Worm (Caenorhabditis elegans) whole organism, L3 larva: ENCODE measurements around the gene R04E5.9.

ENCODE experiments used
- ZK546.5 ChIP-seq: sonication (generic microtip); optimal IDR thresholded peaks from 2 replicates; lab custom pipeline; 2017; ENCODE audit warnings: missing biosample characterization, missing genetic modification characterization
- aly-2 ChIP-seq: fragments of 150-350 bp; optimal IDR thresholded peaks from 2 replicates; lab custom pipeline; 2014; ENCODE audit warnings: missing biosample characterization, missing genetic modification characterization
- ama-1 ChIP-seq: fragments of 150-350 bp; optimal IDR thresholded peaks from 2 replicates; lab custom pipeline; 2018
- ceh-16 ChIP-seq: sonication (generic microtip); optimal IDR thresholded peaks from 2 replicates; lab custom pipeline; 2017; ENCODE audit warnings: missing biosample characterization, missing genetic modification characterization
- ceh-9 ChIP-seq: sonication (generic microtip); optimal IDR thresholded peaks from 2 replicates; lab custom pipeline; 2018; ENCODE audit warnings: missing biosample characterization, missing genetic modification characterization
- daf-12 ChIP-seq: fragments of 150-350 bp; optimal IDR thresholded peaks from 2 replicates; lab custom pipeline; 2014; ENCODE audit warnings: missing biosample characterization, missing genetic modification reagents, missing genetic modification characterization
- egl-27 ChIP-seq: sonication (generic microtip); optimal IDR thresholded peaks from 4 replicates; lab custom pipeline; 2017; ENCODE audit warnings: missing biosample characterization, missing genetic modification reagents, missing genetic modification characterization
- egl-5 ChIP-seq: fragments of 150-350 bp; optimal IDR thresholded peaks from 2 replicates; lab custom pipeline; 2017; ENCODE audit warnings: missing biosample characterization, missing genetic modification reagents, missing genetic modification characterization, inconsistent platforms
- elt-1 ChIP-seq: fragments of 150-350 bp; optimal IDR thresholded peaks from 2 replicates; lab custom pipeline; 2014; ENCODE audit warnings: missing biosample characterization, missing genetic modification characterization
- elt-2 ChIP-seq: sonication (generic microtip); optimal IDR thresholded peaks from 2 replicates; lab custom pipeline; 2016; ENCODE audit warnings: missing genetic modification reagents, mild to moderate bottlenecking, missing genetic modification characterization, missing compliant biosample characterization
- elt-3 ChIP-seq, 3 experiments: fragments of 150-350 bp in 1 of 3; sonication (generic microtip) in 2 of 3; optimal IDR thresholded peaks; 2 replicates in 2 of 3; 4 replicates in 1 of 3; lab custom pipeline; 2014 to 2017; ENCODE audit warnings: missing biosample characterization in 3 of 3, missing genetic modification characterization in 3 of 3
- eor-1 ChIP-seq, 2 experiments: fragments of 150-350 bp; optimal IDR thresholded peaks; 2 replicates each; lab custom pipeline; 2014 to 2018; ENCODE audit warnings: missing biosample characterization in 2 of 2, missing genetic modification characterization in 2 of 2
- fkh-10 ChIP-seq: sonication (generic microtip); optimal IDR thresholded peaks from 2 replicates; lab custom pipeline; 2017; ENCODE audit warnings: missing biosample characterization, missing genetic modification reagents, missing genetic modification characterization
- fkh-2 ChIP-seq: fragments of 150-350 bp; optimal IDR thresholded peaks from 2 replicates; lab custom pipeline; 2014; ENCODE audit warnings: missing biosample characterization, missing genetic modification reagents, missing genetic modification characterization
- fos-1 ChIP-seq: fragments of 150-350 bp; optimal IDR thresholded peaks from 2 replicates; lab custom pipeline; 2014; ENCODE audit warnings: missing biosample characterization, missing genetic modification characterization
- jun-1 ChIP-seq: fragments of 150-350 bp; optimal IDR thresholded peaks from 2 replicates; lab custom pipeline; 2014; ENCODE audit warnings: missing biosample characterization, missing genetic modification reagents, missing genetic modification characterization
- lin-15B ChIP-seq: fragments of 150-350 bp; optimal IDR thresholded peaks from 2 replicates; lab custom pipeline; 2014; ENCODE audit warnings: missing biosample characterization, missing genetic modification characterization
- lin-39 ChIP-seq: fragments of 150-350 bp; optimal IDR thresholded peaks from 2 replicates; lab custom pipeline; 2018; ENCODE audit warnings: missing biosample characterization, missing genetic modification reagents, missing genetic modification characterization
- mdl-1 ChIP-seq: fragments of 150-350 bp; optimal IDR thresholded peaks from 2 replicates; lab custom pipeline; 2014; ENCODE audit warnings: missing biosample characterization, missing genetic modification characterization
- mml-1 ChIP-seq: fragments of 150-350 bp; sonication (generic microtip); optimal IDR thresholded peaks from 3 replicates; lab custom pipeline; 2014; ENCODE audit warnings: missing biosample characterization, missing genetic modification characterization
- nfya-1 ChIP-seq: sonication (generic microtip); optimal IDR thresholded peaks from 2 replicates; lab custom pipeline; 2017; ENCODE audit warnings: missing genetic modification characterization, mild to moderate bottlenecking, missing compliant biosample characterization, antibody characterized with exemption, moderate library complexity; ENCODE audit not compliant: insufficient read depth
- nhr-11 ChIP-seq: fragments of 150-350 bp; optimal IDR thresholded peaks from 2 replicates; lab custom pipeline; 2014; ENCODE audit warnings: missing biosample characterization, missing genetic modification characterization
- nhr-23 ChIP-seq: fragments of 150-350 bp; optimal IDR thresholded peaks from 2 replicates; lab custom pipeline; 2014; ENCODE audit warnings: missing biosample characterization, missing genetic modification reagents, missing genetic modification characterization
- nhr-237 ChIP-seq: fragments of 150-350 bp; optimal IDR thresholded peaks from 2 replicates; lab custom pipeline; 2014; ENCODE audit warnings: missing biosample characterization, missing genetic modification characterization
- nhr-25 ChIP-seq: sonication (generic microtip); optimal IDR thresholded peaks from 2 replicates; lab custom pipeline; 2017; ENCODE audit warnings: missing biosample characterization, missing genetic modification characterization
- nhr-28 ChIP-seq: fragments of 150-350 bp; optimal IDR thresholded peaks from 2 replicates; lab custom pipeline; 2014; ENCODE audit warnings: missing biosample characterization, missing genetic modification characterization
- nhr-43 ChIP-seq: sonication (generic microtip); optimal IDR thresholded peaks from 2 replicates; lab custom pipeline; 2016; ENCODE audit warnings: mild to moderate bottlenecking, missing genetic modification characterization, missing compliant biosample characterization; ENCODE audit not compliant: poor library complexity, severe bottlenecking
- nhr-67 ChIP-seq: fragments of 150-350 bp; optimal IDR thresholded peaks from 2 replicates; lab custom pipeline; 2014; ENCODE audit warnings: missing biosample characterization, missing genetic modification characterization
- nhr-76 ChIP-seq: fragments of 150-350 bp; sonication (generic microtip); optimal IDR thresholded peaks from 5 replicates; lab custom pipeline; 2014; ENCODE audit warnings: missing biosample characterization, missing genetic modification characterization
- pha-4 ChIP-seq: fragments of 150-350 bp; optimal IDR thresholded peaks from 2 replicates; lab custom pipeline; 2014; ENCODE audit warnings: missing biosample characterization, missing genetic modification reagents, missing genetic modification characterization
- pqm-1 ChIP-seq: fragments of 150-350 bp; optimal IDR thresholded peaks from 2 replicates; lab custom pipeline; 2017; ENCODE audit warnings: missing biosample characterization, missing genetic modification characterization, inconsistent platforms
- sea-2 ChIP-seq: fragments of 150-350 bp; sonication (generic microtip); optimal IDR thresholded peaks from 4 replicates; lab custom pipeline; 2014; ENCODE audit warnings: missing biosample characterization, missing genetic modification reagents, missing genetic modification characterization
- skn-1 ChIP-seq: fragments of 150-350 bp; optimal IDR thresholded peaks from 2 replicates; lab custom pipeline; 2014; ENCODE audit warnings: missing biosample characterization, missing genetic modification characterization
- snpc-4 ChIP-seq: fragments of 150-350 bp; optimal IDR thresholded peaks from 2 replicates; lab custom pipeline; 2014; ENCODE audit warnings: missing biosample characterization, missing genetic modification characterization
- unc-39 ChIP-seq: sonication (generic microtip); optimal IDR thresholded peaks from 4 replicates; lab custom pipeline; 2017; ENCODE audit warnings: missing biosample characterization, missing genetic modification characterization
- unc-62 ChIP-seq: fragments of 150-350 bp; sonication (generic microtip); optimal IDR thresholded peaks from 4 replicates; lab custom pipeline; 2014; ENCODE audit warnings: missing biosample characterization, missing genetic modification reagents, missing genetic modification characterization
- zag-1 ChIP-seq: fragments of 150-350 bp; optimal IDR thresholded peaks from 2 replicates; lab custom pipeline; 2014; ENCODE audit warnings: missing biosample characterization, missing genetic modification characterization
- ztf-4 ChIP-seq: fragments of 150-350 bp; optimal IDR thresholded peaks from 2 replicates; lab custom pipeline; 2014; ENCODE audit warnings: missing biosample characterization, missing genetic modification characterization

Gene R04E5.9

ce11 chrX:8790093-8790492 is 20.8 kb downstream of the R04E5.9 start:
- TF ChIP-seq nfya-1 (tag; lab: Kevin White, UChicago) (no peak), nhr-28 (tag; lab: Kevin White, UChicago) (no peak), pha-4 (no peak), snpc-4 (tag; lab: Kevin White, UChicago) (no peak), sea-2 (GFP tag; lab: Kevin White, UChicago) (no peak), nhr-23 (tag; lab: Kevin White, UChicago) (no peak), daf-12 (tag; lab: Kevin White, UChicago) (no peak), nhr-11 (tag; lab: Kevin White, UChicago) (no peak), elt-3 (tag; optimal IDR thresholded peaks at IDR 0.05; lab: Kevin White, UChicago) (no peak), lin-15B (tag; lab: Kevin White, UChicago) (no peak), fos-1 (tag; lab: Kevin White, UChicago) (no peak), mml-1 (no peak), egl-5 (no peak), pqm-1 (no peak), nhr-237 (tag; lab: Kevin White, UChicago) (no peak), zag-1 (tag; lab: Kevin White, UChicago) (no peak), nhr-43 (tag; lab: Kevin White, UChicago) (no peak)

- TF ChIP-seq nfya-1 (tag; lab: Kevin White, UChicago) (peak; percentile 35), nhr-25 (tag; lab: Kevin White, UChicago) (no peak), ceh-9 (tag; lab: Kevin White, UChicago) (no peak), nhr-43 (tag; lab: Kevin White, UChicago) (no peak), egl-5 (peak; percentile 16), nhr-237 (tag; lab: Kevin White, UChicago) (no peak)
- TF ChIP-seq, all 47 proteins: peak for 2
Observed at ce11 chrX:8789014-8789506, 21.9 kb downstream of the R04E5.9 start, which contains the start of gene unc-27. Gene unc-27 (plus strand): TSS chrX:8789456.

- TF ChIP-seq egl-27 (tag; lab: Kevin White, UChicago) (no peak), mdl-1 (tag; lab: Kevin White, UChicago) (no peak), pqm-1 (no peak), unc-39 (no peak), ztf-4 (tag; lab: Kevin White, UChicago) (no peak), zag-1 (tag; lab: Kevin White, UChicago) (no peak), elt-2 (tag; lab: Kevin White, UChicago) (peak; percentile 14), ZK546.5 (no peak), nfya-1 (tag; lab: Kevin White, UChicago) (peak; percentile 22), snpc-4 (tag; lab: Kevin White, UChicago) (no peak), nhr-25 (tag; lab: Kevin White, UChicago) (no peak), ceh-16 (tag; lab: Kevin White, UChicago) (no peak), aly-2 (tag; lab: Kevin White, UChicago) (no peak), nhr-11 (tag; lab: Kevin White, UChicago) (no peak)
Observed at ce11 chrX:8787689-8788222, 23.2 kb downstream of the R04E5.9 start.

- TF ChIP-seq ceh-16 (tag; lab: Kevin White, UChicago) (no peak), fos-1 (tag; lab: Kevin White, UChicago) (no peak), skn-1 (no peak), elt-3 (tag; optimal IDR thresholded peaks at IDR 0.05; lab: Kevin White, UChicago) (no peak), nhr-76 (tag; lab: Kevin White, UChicago) (no peak), nhr-67 (tag; lab: Kevin White, UChicago) (no peak), egl-5 (peak; percentile 13), nhr-11 (tag; lab: Kevin White, UChicago) (no peak), nfya-1 (tag; lab: Kevin White, UChicago) (peak; percentile 3), unc-62 (GFP tag; lab: Kevin White, UChicago) (no peak)
Observed at ce11 chrX:8786687-8787086, 24.3 kb downstream of the R04E5.9 start.

- TF ChIP-seq eor-1 (tag; optimal IDR thresholded peaks at IDR 0.05; lab: Kevin White, UChicago) (no peak), ama-1 (lab: Kevin White, UChicago) (no peak), nhr-67 (tag; lab: Kevin White, UChicago) (no peak), elt-1 (no peak), fkh-2 (tag; lab: Kevin White, UChicago) (no peak), pha-4 (no peak), lin-39 (tag; lab: Kevin White, UChicago) (no peak), jun-1 (no peak), unc-62 (GFP tag; lab: Kevin White, UChicago) (no peak), ceh-16 (tag; lab: Kevin White, UChicago) (no peak), nhr-25 (tag; lab: Kevin White, UChicago) (no peak), nhr-237 (tag; lab: Kevin White, UChicago) (no peak), mml-1 (no peak), egl-27 (tag; lab: Kevin White, UChicago) (no peak), fkh-10 (GFP tag; lab: Kevin White, UChicago) (no peak), mdl-1 (tag; lab: Kevin White, UChicago) (no peak), sea-2 (GFP tag; lab: Kevin White, UChicago) (no peak), nhr-43 (tag; lab: Kevin White, UChicago) (no peak)
Observed at ce11 chrX:8784234-8784633, 26.7 kb downstream of the R04E5.9 start, which contains the start of gene ZK721.3. Gene ZK721.3 (plus strand): TSS chrX:8784534.
